Fruit fly (Drosophila melanogaster): Measurements from ENCODE around the gene Oli.

DNA sequence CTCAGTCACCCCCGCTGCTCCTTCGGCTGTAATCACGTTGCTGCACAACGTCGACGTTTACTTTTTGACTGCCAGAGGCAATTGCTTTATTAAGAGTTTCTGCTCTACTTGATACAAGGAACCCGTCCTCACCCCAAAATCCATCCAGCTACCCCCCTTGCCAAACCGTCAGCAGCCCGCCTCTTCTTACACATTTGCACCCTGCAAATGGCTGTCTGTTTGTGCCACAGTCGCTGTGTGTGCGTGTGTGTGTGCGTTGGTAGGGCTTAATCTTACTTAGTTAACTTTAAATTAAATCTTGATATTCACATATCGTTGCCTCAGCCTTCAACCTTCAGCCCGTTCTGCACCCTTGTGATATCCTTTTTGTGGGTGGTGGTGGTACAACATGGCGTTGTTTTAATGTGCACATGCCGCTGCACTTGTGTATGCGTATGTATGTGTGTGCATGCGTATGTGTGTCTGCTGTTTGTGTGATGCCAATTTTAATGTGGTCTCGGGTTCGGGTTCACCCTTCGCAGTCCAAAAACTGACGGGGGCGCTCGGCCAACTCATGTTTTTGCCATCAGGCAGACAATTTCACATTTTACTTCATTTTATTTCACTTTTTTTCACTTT, 46.2 kb upstream of the Oli start:
- TF ChIP-seq CG6854 (GFP tag; optimal IDR thresholded peaks at IDR 0.05), result no peak
- TF ChIP-seq CG34406 (GFP tag; optimal IDR thresholded peaks at IDR 0.05), result no peak
- no peak for TF ChIP-seq CG3919 (GFP tag; optimal IDR thresholded peaks at IDR 0.05)
- no peak for TF ChIP-seq Sox14 (GFP tag; optimal IDR thresholded peaks at IDR 0.05)
- no peak for TF ChIP-seq Blimp-1 (GFP tag; optimal IDR thresholded peaks at IDR 0.05)
- TF ChIP-seq CG6276 (GFP tag; optimal IDR thresholded peaks at IDR 0.05), result no peak
- TF ChIP-seq Hr4 (GFP tag; optimal IDR thresholded peaks at IDR 0.05), result no peak
- no peak for TF ChIP-seq CG8119 (GFP tag; IDR thresholded peaks at IDR 0.05)
- no peak for TF ChIP-seq Hr39 (GFP tag; optimal IDR thresholded peaks at IDR 0.05)
